Worm (Caenorhabditis elegans) whole organism, midembryonic: ENCODE data around the gene R07E5.4.

Experiments used
- T22C8.4 ChIP-seq: fragments of 200-800 bp; sonication (Bioruptor generic); IDR thresholded peaks from 2 replicates; pipeline ENCODE4 v1.3.6; 2022; ENCODE audit warnings: missing genetic modification characterization, missing compliant biosample characterization
- cog-1 ChIP-seq: sonication (generic microtip); optimal IDR thresholded peaks from 2 replicates; lab custom pipeline; 2016; ENCODE audit warnings: missing genetic modification characterization, missing compliant biosample characterization
- flt-1 ChIP-seq: fragments of 200-800 bp; sonication (Bioruptor generic); IDR thresholded peaks from 2 replicates; pipeline ENCODE4 v1.3.6; 2022; ENCODE audit warnings: missing genetic modification characterization, missing compliant biosample characterization
- klf-2 ChIP-seq: fragments of 200-800 bp; sonication (Bioruptor generic); conservative IDR thresholded peaks from 2 replicates; pipeline ENCODE4 v1.3.6; 2022; ENCODE audit warnings: missing genetic modification reagents, missing genetic modification characterization, missing compliant biosample characterization
- med-1 ChIP-seq: sonication (generic microtip); optimal IDR thresholded peaks from 2 replicates; lab custom pipeline; 2017; ENCODE audit warnings: missing genetic modification characterization, mild to moderate bottlenecking, missing compliant biosample characterization, antibody characterized with exemption, missing genetic modification reagents; ENCODE audit not compliant: insufficient read depth
- ref-1 ChIP-seq: fragments of 200-800 bp; sonication (Bioruptor generic); conservative IDR thresholded peaks from 2 replicates; pipeline ENCODE4 v1.3.6; 2022; ENCODE audit warnings: missing genetic modification reagents, missing genetic modification characterization, missing compliant biosample characterization
- tab-1 ChIP-seq: fragments of 200-800 bp; sonication (Bioruptor generic); IDR thresholded peaks from 2 replicates; pipeline ENCODE4 v1.3.6; 2022; ENCODE audit warnings: missing genetic modification characterization, missing compliant biosample characterization
- ztf-23 ChIP-seq: fragments of 200-800 bp; sonication (Bioruptor generic); IDR thresholded peaks from 2 replicates; pipeline ENCODE4 v1.3.6; 2022; ENCODE audit warnings: missing genetic modification reagents, missing genetic modification characterization, missing compliant biosample characterization
- ztf-29 ChIP-seq: fragments of 200-800 bp; sonication (Bioruptor generic); IDR thresholded peaks from 2 replicates; pipeline ENCODE4 v1.3.6; 2022; ENCODE audit warnings: missing genetic modification reagents, missing genetic modification characterization, missing compliant biosample characterization

R07E5.4 gene

ce11 chrIII:4384487-4384886 is 10.1 kb upstream of the R07E5.4 start, which contains the start of gene pals-28:
Gene pals-28 (plus strand): TSS chrIII:4384787.
- TF ChIP-seq T22C8.4 (GFP tag; lab: Robert Waterston, UW) (no peak), ztf-29 (no peak), flt-1 (GFP tag; lab: Robert Waterston, UW) (no peak), med-1 (GFP tag; lab: Kevin White, UChicago) (no peak), ztf-23 (no peak), cog-1 (tag; lab: Kevin White, UChicago) (no peak), klf-2 (GFP tag; lab: Robert Waterston, UW) (no peak), ref-1 (GFP tag; lab: Robert Waterston, UW) (no peak), tab-1 (no peak)

ce11 chrIII:4390421-4390820 is 4.2 kb upstream of the R07E5.4 start:
- TF ChIP-seq klf-2 (GFP tag; lab: Robert Waterston, UW) (no peak), T22C8.4 (GFP tag; lab: Robert Waterston, UW) (no peak), tab-1 (no peak), ztf-29 (no peak), flt-1 (GFP tag; lab: Robert Waterston, UW) (no peak)

- no peak for TF ChIP-seq klf-2 (GFP tag; lab: Robert Waterston, UW)
- TF ChIP-seq flt-1 (GFP tag; lab: Robert Waterston, UW) = no peak
- no peak for TF ChIP-seq cog-1 (tag; lab: Kevin White, UChicago)
- no peak for TF ChIP-seq med-1 (GFP tag; lab: Kevin White, UChicago)
- TF ChIP-seq ztf-23 = no peak
- TF ChIP-seq T22C8.4 (GFP tag; lab: Robert Waterston, UW) = no peak
- TF ChIP-seq tab-1 = no peak
- TF ChIP-seq ztf-29 = no peak
- TF ChIP-seq ref-1 (GFP tag; lab: Robert Waterston, UW) = no peak
Observed at ce11 chrIII:4391319-4391718, 3.3 kb upstream of the R07E5.4 start.

- TF ChIP-seq cog-1 (tag; lab: Kevin White, UChicago) = no peak
- TF ChIP-seq klf-2 (GFP tag; lab: Robert Waterston, UW) = no peak
Observed at ce11 chrIII:4391938-4392337, 2.7 kb upstream of the R07E5.4 start.

ce11 chrIII:4395857-4396256 is 1.3 kb downstream of the R07E5.4 start:
- no peak for TF ChIP-seq flt-1 (GFP tag; lab: Robert Waterston, UW)

ce11 chrIII:4397115-4397514 is 2.5 kb downstream of the R07E5.4 start, which contains the start of gene R07E5.5:
Gene R07E5.5 (plus strand): TSS chrIII:4397415.
- TF ChIP-seq tab-1 (no peak), ztf-23 (no peak), T22C8.4 (GFP tag; lab: Robert Waterston, UW) (no peak), cog-1 (tag; lab: Kevin White, UChicago) (no peak), klf-2 (GFP tag; lab: Robert Waterston, UW) (no peak), ref-1 (GFP tag; lab: Robert Waterston, UW) (no peak)

- no peak for TF ChIP-seq ztf-29
- no peak for TF ChIP-seq med-1 (GFP tag; lab: Kevin White, UChicago)
- TF ChIP-seq ref-1 (GFP tag; lab: Robert Waterston, UW) = no peak
- no peak for TF ChIP-seq T22C8.4 (GFP tag; lab: Robert Waterston, UW)
- TF ChIP-seq ztf-23 = no peak
- no peak for TF ChIP-seq klf-2 (GFP tag; lab: Robert Waterston, UW)
- TF ChIP-seq flt-1 (GFP tag; lab: Robert Waterston, UW) = no peak
- no peak for TF ChIP-seq cog-1 (tag; lab: Kevin White, UChicago)
- no peak for TF ChIP-seq tab-1
Observed at ce11 chrIII:4398463-4398862, 3.9 kb downstream of the R07E5.4 start, which contains the start of gene R07E5.6. Gene R07E5.6 (plus strand): TSS chrIII:4398763.

ce11 chrIII:4401142-4401541 is 6.5 kb downstream of the R07E5.4 start, which contains the start of gene R07E5.15:
Gene R07E5.15 (plus strand): TSS chrIII:4401442.
- TF ChIP-seq cog-1 (tag; lab: Kevin White, UChicago) (no peak), ztf-23 (no peak), med-1 (GFP tag; lab: Kevin White, UChicago) (no peak), T22C8.4 (GFP tag; lab: Robert Waterston, UW) (no peak), ztf-29 (no peak), ref-1 (GFP tag; lab: Robert Waterston, UW) (no peak), klf-2 (GFP tag; lab: Robert Waterston, UW) (no peak), flt-1 (GFP tag; lab: Robert Waterston, UW) (no peak), tab-1 (no peak)

ce11 chrIII:4404339-4404836 is 9.8 kb downstream of the R07E5.4 start, which contains the start of the genes R07E5.17 and snfc-5:
Gene R07E5.17 (minus strand): TSS chrIII:4404436.
Gene snfc-5 (plus strand): TSS chrIII:4404786.
- no peak for TF ChIP-seq med-1 (GFP tag; lab: Kevin White, UChicago)
- TF ChIP-seq klf-2 (GFP tag; lab: Robert Waterston, UW) = no peak
- no peak for TF ChIP-seq ref-1 (GFP tag; lab: Robert Waterston, UW)
- TF ChIP-seq tab-1 = no peak
- TF ChIP-seq ztf-29 = no peak
- TF ChIP-seq cog-1 (tag; lab: Kevin White, UChicago) = no peak

ce11 chrIII:4405986-4406385 is 11.4 kb downstream of the R07E5.4 start, which contains the start of gene rnp-4:
Gene rnp-4 (plus strand): TSS chrIII:4406286.
- TF ChIP-seq ref-1 (GFP tag; lab: Robert Waterston, UW) (no peak), med-1 (GFP tag; lab: Kevin White, UChicago) (no peak), flt-1 (GFP tag; lab: Robert Waterston, UW) (no peak), tab-1 (no peak)
